Fruit fly (Drosophila melanogaster) ovary, adult (tissue): ENCODE results near the gene AsnS.
A peak's percentile ranks its signal among the peaks of the same experiment; 100 is the strongest.

Experiments used
- CG17801 ChIP-seq: fragments of 200-800 bp; optimal IDR thresholded peaks from 2 replicates; lab custom pipeline; 2019; ENCODE audit warnings: missing biosample characterization, mild to moderate bottlenecking, missing genetic modification characterization, moderate library complexity; ENCODE audit not compliant: partially characterized antibody

AsnS gene

DNA sequence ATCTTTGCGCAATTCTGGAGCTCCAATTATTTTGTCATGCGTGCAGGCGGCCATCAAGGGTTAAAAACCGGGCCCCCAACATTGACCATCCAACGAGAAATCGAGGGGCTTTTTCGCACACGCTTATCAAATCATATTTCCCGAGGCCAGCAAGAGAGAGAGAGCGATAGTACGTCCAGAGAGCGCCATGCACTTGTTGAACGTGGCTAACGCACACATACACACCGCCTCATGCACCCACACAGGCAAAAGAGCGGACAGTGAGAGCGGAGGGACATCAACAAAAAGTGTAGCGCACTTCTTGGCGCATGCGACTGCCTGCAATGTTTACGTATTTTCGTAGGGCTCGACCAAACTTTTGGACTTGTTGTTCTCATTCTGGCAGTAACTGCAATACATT, 13.6 kb downstream of the AsnS start:
- TF ChIP-seq CG17801 (GFP tag; lab: Kevin White, UChicago), result no peak

DNA sequence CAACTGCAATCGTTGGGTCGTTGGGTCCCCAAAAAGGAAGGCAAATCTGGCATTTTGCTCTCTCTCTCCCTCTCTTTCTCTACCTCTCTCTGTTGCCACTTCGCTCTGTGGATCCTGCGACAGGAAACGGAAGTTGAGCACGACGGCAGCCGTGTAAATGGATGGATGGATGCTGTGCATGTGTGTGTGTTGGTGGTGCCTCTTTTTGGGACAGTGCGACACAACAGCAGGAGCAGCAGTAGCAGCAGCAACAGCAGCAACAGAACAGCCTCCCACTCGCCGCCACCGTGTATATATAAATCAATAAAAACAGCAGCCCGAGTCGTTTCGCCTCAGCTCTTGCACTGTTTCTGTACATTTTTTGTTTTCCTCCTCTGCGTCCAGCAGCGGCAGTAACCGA, 19.1 kb downstream of the AsnS start:
- no peak for TF ChIP-seq CG17801 (GFP tag; lab: Kevin White, UChicago)

DNA sequence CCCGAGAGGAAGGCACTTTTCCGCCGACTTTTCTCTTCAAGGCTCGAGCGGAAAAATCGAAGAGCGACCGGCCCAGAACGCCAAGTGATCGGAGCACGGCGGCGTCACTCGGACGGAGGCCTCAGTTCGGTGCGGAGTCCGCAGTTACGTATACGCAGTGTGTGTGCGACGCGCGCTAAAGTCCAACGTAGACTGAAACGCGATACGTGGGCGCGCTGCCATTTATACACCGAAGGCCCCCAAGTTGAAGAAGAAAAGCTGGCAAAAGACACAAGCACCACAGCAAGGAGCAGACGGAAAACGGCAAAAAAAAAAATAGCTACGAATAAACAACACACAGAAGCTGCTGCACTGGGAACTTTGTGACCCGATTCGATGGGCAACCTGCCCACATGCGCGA, 20.3 kb downstream of the AsnS start, which contains the start of gene CG42337:
Gene CG42337 (minus strand): TSS at position 194 of the 400 bp plus-strand sequence.
- no peak for TF ChIP-seq CG17801 (GFP tag; lab: Kevin White, UChicago)

DNA sequence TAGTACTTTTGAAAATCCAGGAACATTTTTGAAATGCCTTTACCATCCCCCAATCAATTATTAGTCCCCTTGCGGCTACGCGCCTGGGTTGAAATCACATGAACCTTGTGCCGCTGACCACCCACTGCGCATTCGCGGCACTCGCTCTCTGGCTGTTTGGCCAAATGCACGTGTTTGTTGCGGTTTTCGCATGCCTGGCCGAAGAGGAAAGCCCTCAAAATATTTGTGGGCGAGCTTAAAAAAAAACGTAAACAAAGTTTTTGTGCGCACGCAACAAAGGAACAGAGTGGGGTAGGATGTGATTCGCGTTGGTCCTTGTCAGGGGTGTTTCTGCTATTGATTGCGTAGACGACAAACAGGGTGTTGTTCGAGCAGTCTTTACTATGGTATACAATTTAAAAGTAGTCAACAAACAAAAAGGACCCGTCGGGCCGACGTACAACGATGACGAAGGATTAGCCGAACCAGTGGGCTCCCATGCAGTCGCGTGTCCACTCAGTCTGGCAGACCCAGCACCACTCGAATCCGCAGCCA, 21.5 kb downstream of the AsnS start:
- no peak for TF ChIP-seq CG17801 (GFP tag; lab: Kevin White, UChicago)

DNA sequence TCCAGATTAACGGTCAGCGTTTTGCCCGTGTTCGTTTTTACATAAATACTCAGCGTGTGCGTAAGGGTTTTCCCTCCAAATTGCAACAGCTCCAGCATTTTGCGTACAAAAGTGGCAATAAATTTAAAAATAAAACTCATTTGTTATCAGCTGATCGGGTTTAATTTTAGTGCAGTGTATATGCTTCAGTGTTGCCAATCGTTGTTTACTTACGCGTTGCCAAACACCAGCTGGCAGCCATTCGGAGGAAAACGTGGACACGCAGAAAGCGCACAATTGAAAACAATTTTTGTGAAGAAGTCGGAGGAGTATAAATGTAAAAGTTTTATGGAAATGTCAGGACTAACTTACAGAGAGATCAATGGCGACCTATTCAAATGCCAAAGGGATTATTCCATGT, 23.6 kb downstream of the AsnS start, which contains the start of the genes Targ3 and park:
Gene Targ3 (plus strand): TSS at position 269 of the 400 bp plus-strand sequence.
Gene park (minus strand): TSS at position 291 of the 400 bp plus-strand sequence.
- peak; percentile 16 for TF ChIP-seq CG17801 (GFP tag; lab: Kevin White, UChicago)

DNA sequence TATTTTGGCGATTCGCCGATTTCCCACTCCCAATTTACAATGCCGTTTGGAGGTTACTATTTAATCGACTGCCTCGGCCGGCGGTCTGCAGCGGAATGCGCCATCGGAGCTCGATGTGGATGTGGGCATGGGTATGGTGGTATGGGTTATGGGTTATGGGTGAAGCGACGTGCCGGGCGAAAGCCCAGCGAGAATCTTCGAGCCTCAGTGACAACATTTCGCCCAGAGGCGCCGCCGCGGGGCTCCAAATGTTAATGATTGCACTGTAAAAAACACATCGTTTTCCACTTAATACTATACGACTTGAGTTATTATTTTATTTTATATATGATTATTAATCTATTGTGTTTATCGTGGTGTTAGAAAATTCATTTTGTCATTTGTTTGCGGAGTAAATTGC, 27.7 kb downstream of the AsnS start:
- peak; percentile 29 for TF ChIP-seq CG17801 (GFP tag; lab: Kevin White, UChicago)

DNA sequence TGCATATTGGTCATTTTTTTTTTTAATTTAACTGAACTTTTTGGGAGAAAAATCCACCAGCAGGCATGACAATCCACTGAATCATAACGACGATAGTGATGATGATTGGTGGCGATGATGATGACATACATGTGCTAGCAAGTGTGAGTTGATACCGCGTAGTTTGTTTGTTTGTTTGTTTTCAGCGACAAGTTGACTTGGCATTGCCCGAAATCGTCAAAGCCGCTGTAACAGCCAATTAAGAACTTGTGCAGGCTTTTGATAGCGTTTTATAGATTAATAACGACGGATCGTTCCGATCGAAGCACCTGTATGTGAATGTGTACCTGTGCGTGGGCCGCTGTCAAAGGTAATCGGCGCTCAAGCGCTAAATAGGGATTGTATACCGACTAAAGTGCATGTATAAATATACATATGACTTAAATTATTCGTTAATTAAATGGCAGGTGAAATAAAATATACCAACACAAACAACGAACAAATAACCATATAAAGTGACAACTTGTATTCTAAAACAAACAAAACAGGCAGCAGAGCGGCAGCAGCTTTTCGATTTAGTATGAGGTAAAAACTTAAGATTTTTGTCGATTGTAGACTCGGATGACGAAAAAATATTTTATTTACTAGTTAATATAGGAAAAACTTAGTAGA, 28.5 kb downstream of the AsnS start:
- no peak for TF ChIP-seq CG17801 (GFP tag; lab: Kevin White, UChicago)

DNA sequence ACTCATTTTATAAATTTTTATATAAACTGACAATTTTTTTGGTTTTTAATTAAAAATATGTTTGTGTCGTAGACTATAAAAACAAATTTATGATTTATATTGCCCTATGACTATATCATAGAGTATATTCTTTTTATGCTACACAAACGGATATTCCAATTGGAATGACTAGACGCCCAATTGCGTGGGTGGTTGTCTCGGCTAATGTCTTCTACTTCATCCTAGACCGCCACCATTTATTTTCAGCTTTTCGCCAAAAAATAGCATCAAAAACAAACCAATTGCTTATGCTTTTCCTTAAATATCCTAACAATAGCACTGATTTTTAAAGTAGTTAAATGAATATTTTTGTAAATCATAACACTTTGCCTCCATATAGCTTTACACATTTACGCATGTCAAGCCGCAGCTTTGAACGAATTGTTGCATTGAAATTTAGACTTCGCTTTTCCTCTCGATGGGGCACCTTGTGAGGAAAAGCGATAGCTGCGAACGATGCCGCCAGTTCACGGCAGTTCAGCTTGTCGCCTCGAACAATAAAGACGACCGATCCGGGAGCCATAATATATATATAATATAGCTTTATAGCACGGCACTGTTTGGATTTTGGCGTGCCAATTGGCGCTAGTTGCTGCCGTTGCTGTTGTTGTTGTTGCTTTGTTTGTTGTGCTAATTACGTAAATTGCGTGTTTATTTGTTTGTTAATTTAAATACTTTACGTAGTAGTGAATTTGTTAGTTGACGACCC, 29.3 kb downstream of the AsnS start:
- no peak for TF ChIP-seq CG17801 (GFP tag; lab: Kevin White, UChicago)

DNA sequence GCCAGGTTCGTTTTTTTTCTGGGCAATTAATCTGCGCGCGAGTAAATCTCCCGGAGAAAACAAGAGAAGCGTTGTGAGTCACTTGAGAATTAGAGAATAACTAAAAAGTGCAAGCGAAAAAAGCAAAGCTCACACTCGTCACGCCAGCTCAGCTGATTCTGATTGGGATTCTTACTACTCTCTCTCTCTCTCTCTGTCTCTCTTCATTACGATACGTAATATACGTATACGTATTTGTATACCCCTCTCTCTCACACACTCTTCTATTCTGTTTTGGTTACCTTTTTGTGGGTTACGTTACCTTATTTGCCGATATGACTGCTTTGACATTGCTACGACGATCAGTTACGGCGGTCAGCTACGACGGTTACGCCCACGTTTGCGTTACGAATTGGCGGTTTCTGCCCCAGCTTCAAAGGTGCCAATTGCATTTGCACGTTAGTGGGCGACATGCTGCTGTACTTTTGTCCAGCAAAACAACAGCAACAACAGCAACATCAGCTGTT, 29.9 kb downstream of the AsnS start, which contains the start of the genes Targ1, CG10512 and Targ2:
Gene Targ1 (minus strand): TSS at position 106 of the 506 bp plus-strand sequence.
Gene CG10512 (plus strand): TSS at position 144 of the 506 bp plus-strand sequence.
Gene Targ2 (minus strand): TSS at position 456 of the 506 bp plus-strand sequence.
- peak; percentile 75 for TF ChIP-seq CG17801 (GFP tag; lab: Kevin White, UChicago)

DNA sequence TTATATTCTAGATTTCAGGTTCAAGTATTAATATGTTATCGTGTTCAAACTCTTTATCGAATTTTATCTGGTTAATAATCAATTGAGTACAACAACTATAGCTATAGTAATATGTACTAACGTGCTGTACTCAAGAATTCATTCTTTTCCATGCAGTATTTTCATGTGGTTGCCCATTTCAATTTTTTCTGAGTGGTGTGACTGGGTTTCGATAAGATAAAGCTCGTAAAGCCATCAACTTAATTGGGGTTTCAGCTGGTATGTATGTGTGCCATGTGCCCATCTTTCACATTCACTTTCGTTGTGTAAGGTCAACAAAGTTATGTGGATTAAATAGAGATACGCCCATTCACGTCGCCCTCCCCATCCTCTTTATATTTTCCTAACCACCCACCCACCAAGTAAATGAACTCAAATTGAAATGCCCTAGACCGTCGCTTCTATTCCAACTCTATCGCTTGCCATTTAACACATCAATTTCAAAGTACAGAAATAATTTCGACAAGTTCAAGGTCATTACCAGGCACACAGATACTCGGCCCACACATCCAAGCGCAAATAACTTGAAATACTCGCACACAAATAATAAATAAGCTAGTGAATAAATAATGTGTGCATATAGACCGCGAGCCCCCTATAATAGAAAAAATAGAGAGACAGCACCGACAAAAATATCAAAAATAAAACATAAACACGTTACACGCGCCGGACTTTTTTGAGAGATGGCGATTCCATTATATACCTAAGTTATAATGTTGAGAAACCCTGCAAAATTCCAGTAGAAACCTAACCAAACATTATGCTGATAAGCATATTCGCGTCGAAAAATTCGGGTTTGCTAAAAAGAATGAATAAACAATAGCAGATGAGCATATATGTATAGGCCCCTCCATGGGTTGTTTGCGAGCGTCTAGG, 31.9 kb downstream of the AsnS start:
- TF ChIP-seq CG17801 (GFP tag; lab: Kevin White, UChicago), result no peak

DNA sequence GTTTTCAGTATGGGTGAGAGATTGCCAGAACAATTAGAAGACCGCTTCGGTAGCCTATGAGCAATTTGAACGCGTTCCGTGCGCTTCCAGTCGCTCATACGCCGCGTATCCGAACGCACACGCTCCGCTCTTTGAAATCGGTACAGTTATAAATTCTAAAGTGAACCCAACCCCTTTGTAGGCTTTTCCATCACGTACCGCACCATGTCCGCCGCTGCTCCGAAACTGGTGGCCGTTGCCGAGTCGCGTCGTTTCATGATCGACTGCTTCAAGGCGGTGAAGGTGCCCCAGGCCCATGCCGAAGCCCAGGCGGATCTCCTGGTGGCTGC, 32.5 kb downstream of the AsnS start:
- no peak for TF ChIP-seq CG17801 (GFP tag; lab: Kevin White, UChicago)

DNA sequence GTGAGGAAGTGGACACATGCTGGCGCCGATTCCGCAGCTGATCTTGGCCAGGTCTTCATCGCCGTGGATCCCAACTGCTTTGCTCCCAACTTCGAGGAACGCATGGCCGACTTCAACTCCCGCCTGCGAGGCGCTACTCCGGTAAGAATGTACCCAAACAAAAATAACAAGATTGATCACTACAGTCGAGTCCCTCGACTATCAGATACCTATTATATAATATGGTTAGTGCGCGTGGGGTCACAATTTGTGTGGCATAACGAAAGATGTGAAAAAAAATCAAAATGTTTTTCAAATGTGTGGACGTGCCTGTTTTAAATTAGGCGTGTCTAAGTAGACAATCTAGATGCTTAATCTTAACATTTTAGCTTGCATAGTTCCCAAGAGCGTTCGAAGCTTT, 33.6 kb downstream of the AsnS start:
- no peak for TF ChIP-seq CG17801 (GFP tag; lab: Kevin White, UChicago)

DNA sequence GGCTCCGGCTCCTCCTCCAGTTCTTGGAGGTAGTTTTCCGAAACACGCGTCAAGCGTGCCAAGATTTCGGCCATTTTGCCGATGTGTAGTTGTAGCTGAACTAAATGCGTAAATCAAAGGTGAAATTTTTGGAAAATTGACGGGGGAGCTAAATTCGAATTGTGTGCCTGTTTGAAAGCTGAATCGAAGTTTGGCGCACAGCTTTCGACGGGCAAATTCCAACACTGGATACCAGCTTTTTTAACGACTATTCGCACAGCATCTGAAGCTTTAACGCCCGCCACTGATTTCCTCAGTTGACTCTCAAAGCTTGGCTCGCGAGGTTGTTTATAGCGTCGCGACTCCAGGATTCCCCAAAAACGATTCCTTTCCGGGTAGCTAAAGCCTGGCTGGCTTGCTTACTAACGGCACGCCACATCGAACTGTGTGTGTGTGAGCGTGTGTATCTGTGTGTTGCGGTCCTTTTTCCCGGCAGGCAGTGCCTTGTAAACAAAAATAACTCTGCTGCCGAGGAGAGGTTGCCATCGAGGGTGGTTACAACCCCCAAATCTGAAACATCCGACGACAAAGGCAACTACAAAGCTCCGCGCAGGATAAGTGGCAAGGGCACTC, 37.1 kb downstream of the AsnS start, which contains the start of the genes CG10510 and CG10508:
Gene CG10510 (minus strand): TSS at position 164 of the 612 bp plus-strand sequence.
Gene CG10508 (plus strand): TSS at position 295 of the 612 bp plus-strand sequence.
- TF ChIP-seq CG17801 (GFP tag; lab: Kevin White, UChicago), result no peak
